Worm (Caenorhabditis elegans) whole organism, L4/young adult: ENCODE measurements around the gene R03H10.4.

Experiments used
- W03F9.2 ChIP-seq: fragments of 150-350 bp; optimal IDR thresholded peaks from 2 replicates; lab custom pipeline; 2014; ENCODE audit warnings: missing biosample characterization, missing genetic modification characterization
- dao-5 ChIP-seq: sonication (generic microtip); optimal IDR thresholded peaks from 2 replicates; lab custom pipeline; 2016; ENCODE audit warnings: missing genotype, missing genetic modification characterization, moderate library complexity, missing compliant biosample characterization
- him-1 ChIP-seq: sonication (generic microtip); optimal IDR thresholded peaks from 2 replicates; lab custom pipeline; 2016; ENCODE audit warnings: missing genotype, missing genetic modification reagents, missing genetic modification characterization, missing compliant biosample characterization

- TF ChIP-seq dao-5 (no peak), him-1 (tag; lab: Kevin White, UChicago) (no peak), W03F9.2 (tag; lab: Kevin White, UChicago) (no peak)
Observed at ce11 chrII:4146039-4146438, 22.3 kb downstream of the R03H10.4 start, which contains the start of gene F56D3.1.
